Fruit fly (Drosophila melanogaster) whole organism, adult: ENCODE results near the gene CG31805.

ENCODE experiments used
- CG1620 ChIP-seq: fragments of 200-800 bp; sonication (Bioruptor generic); optimal IDR thresholded peaks from 2 replicates; lab custom pipeline; 2016; ENCODE audit warnings: missing biosample characterization, missing genetic modification characterization
- CG5204 ChIP-seq: fragments of 200-800 bp; sonication (Bioruptor generic); optimal IDR thresholded peaks from 2 replicates; lab custom pipeline; 2016; ENCODE audit warnings: missing biosample characterization, missing genetic modification characterization
- CG7045 ChIP-seq: fragments of 200-800 bp; sonication (Bioruptor generic); optimal IDR thresholded peaks from 2 replicates; lab custom pipeline; 2017; ENCODE audit warnings: missing biosample characterization, mild to moderate bottlenecking, missing genetic modification characterization
- Mnt ChIP-seq: fragments of 200-800 bp; sonication (Bioruptor generic); optimal IDR thresholded peaks from 2 replicates; lab custom pipeline; 2016; ENCODE audit warnings: missing biosample characterization, mild to moderate bottlenecking, missing genetic modification characterization
- bab1 ChIP-seq: fragments of 200-800 bp; sonication (Bioruptor generic); optimal IDR thresholded peaks from 3 replicates; lab custom pipeline; 2019; ENCODE audit warnings: missing biosample characterization, mild to moderate bottlenecking, missing genetic modification characterization, moderate library complexity
- cic ChIP-seq: fragments of 200-800 bp; sonication (Bioruptor generic); optimal IDR thresholded peaks from 2 replicates; lab custom pipeline; 2017; ENCODE audit warnings: missing biosample characterization, mild to moderate bottlenecking, missing genetic modification characterization, moderate library complexity
- kay ChIP-seq: fragments of 200-800 bp; sonication (Bioruptor generic); peaks from one replicate; lab custom pipeline; 2016; ENCODE audit warnings: missing biosample characterization, missing genetic modification characterization, borderline replicate concordance
- ovo ChIP-seq: fragments of 200-800 bp; sonication (Bioruptor generic); optimal IDR thresholded peaks from 2 replicates; lab custom pipeline; 2016; ENCODE audit warnings: missing biosample characterization, missing genetic modification characterization
- pad ChIP-seq: fragments of 200-800 bp; sonication (Bioruptor generic); optimal IDR thresholded peaks from 3 replicates; lab custom pipeline; 2017; ENCODE audit warnings: missing biosample characterization, missing genetic modification characterization, mild to moderate bottlenecking, moderate library complexity, missing genetic modification reagents
- tj ChIP-seq: fragments of 200-800 bp; sonication (Bioruptor generic); optimal IDR thresholded peaks from 3 replicates; lab custom pipeline; 2017; ENCODE audit warnings: missing biosample characterization, mild to moderate bottlenecking, missing genetic modification characterization, moderate library complexity

- TF ChIP-seq bab1 (GFP tag; lab: Kevin White, UChicago) (no peak), kay (GFP tag; lab: Kevin White, UChicago) (peak; percentile 14), CG7045 (no peak), Mnt (GFP tag; lab: Kevin White, UChicago) (no peak), tj (GFP tag; lab: Kevin White, UChicago) (no peak), ovo (no peak), cic (GFP tag; lab: Kevin White, UChicago) (no peak), pad (GFP tag; lab: Kevin White, UChicago) (no peak), CG5204 (no peak), CG1620 (no peak)
These were observed 17.1 kb downstream of the CG31805 start for dm6 chr2L:16882871-16883849.
